Fruit fly (Drosophila melanogaster) whole organism, embryonic: Measurements from ENCODE around the gene ovm.

Experiments used
- ATbp ChIP-seq: fragments of 200-800 bp; sonication (Bioruptor generic); optimal IDR thresholded peaks from 2 replicates; lab custom pipeline; 2017; ENCODE audit warnings: missing biosample characterization, mild to moderate bottlenecking, missing genetic modification characterization, missing genetic modification reagents
- Blimp-1 ChIP-seq: fragments of 200-800 bp; sonication (Bioruptor generic); optimal IDR thresholded peaks from 3 replicates; lab custom pipeline; 2018; ENCODE audit warnings: missing biosample characterization, missing genetic modification characterization, mild to moderate bottlenecking, moderate library complexity, missing genetic modification reagents
- Bteb2 ChIP-seq: fragments of 200-800 bp; sonication (Bioruptor generic); optimal IDR thresholded peaks from 2 replicates; lab custom pipeline; 2016; ENCODE audit warnings: missing biosample characterization, missing genetic modification characterization
- CG10274 ChIP-seq: fragments of 200-800 bp; sonication (Bioruptor generic); optimal IDR thresholded peaks from 3 replicates; lab custom pipeline; 2017; ENCODE audit warnings: missing biosample characterization, mild to moderate bottlenecking, missing genetic modification characterization
- CG10979 ChIP-seq: fragments of 200-800 bp; sonication (Bioruptor generic); optimal IDR thresholded peaks from 2 replicates; lab custom pipeline; 2018; ENCODE audit warnings: missing biosample characterization, mild to moderate bottlenecking, missing genetic modification characterization, moderate library complexity
- CG11695 ChIP-seq: fragments of 200-800 bp; sonication (Bioruptor generic); IDR thresholded peaks from 3 replicates; pipeline ENCODE4 v1.3.6; 2022; ENCODE audit warnings: missing biosample characterization, missing genetic modification characterization
- CG17328 ChIP-seq: fragments of 200-800 bp; sonication (Bioruptor generic); IDR thresholded peaks from 2 replicates; pipeline ENCODE4 v1.3.6; 2022; ENCODE audit warnings: missing biosample characterization, missing genetic modification characterization
- CG17359 ChIP-seq: fragments of 200-800 bp; sonication (Bioruptor generic); optimal IDR thresholded peaks from 3 replicates; lab custom pipeline; 2018; ENCODE audit warnings: missing biosample characterization, mild to moderate bottlenecking, missing genetic modification characterization, moderate library complexity
- CG17829 ChIP-seq: fragments of 200-800 bp; optimal IDR thresholded peaks from 2 replicates; lab custom pipeline; 2019; ENCODE audit warnings: missing biosample characterization, mild to moderate bottlenecking, missing genetic modification characterization, moderate library complexity
- CG33557 ChIP-seq: fragments of 200-800 bp; sonication (Bioruptor generic); optimal IDR thresholded peaks from 2 replicates; lab custom pipeline; 2019; ENCODE audit warnings: missing biosample characterization, mild to moderate bottlenecking, missing genetic modification characterization, moderate library complexity
- CG3726 ChIP-seq: fragments of 200-800 bp; sonication (Bioruptor generic); IDR thresholded peaks from 3 replicates; pipeline ENCODE4, ENCODE4 v1.3.6; 2022; ENCODE audit warnings: missing biosample characterization, missing genetic modification characterization
- CG4282 ChIP-seq: fragments of 200-800 bp; sonication (Bioruptor generic); optimal IDR thresholded peaks from 2 replicates; lab custom pipeline; 2016; ENCODE audit warnings: missing biosample characterization, missing genetic modification characterization
- CG4404 ChIP-seq: fragments of 200-800 bp; sonication (Bioruptor generic); IDR thresholded peaks from 2 replicates; pipeline ENCODE4 v1.3.6; 2022; ENCODE audit warnings: missing biosample characterization, missing genetic modification characterization
- CG7372 ChIP-seq: fragments of 200-800 bp; sonication (Bioruptor generic); IDR thresholded peaks from 2 replicates; pipeline ENCODE4 v1.3.6; 2022; ENCODE audit warnings: missing biosample characterization, missing genetic modification characterization
- CG7556 ChIP-seq: fragments of 200-800 bp; sonication (Bioruptor generic); optimal IDR thresholded peaks from 2 replicates; lab custom pipeline; 2017; ENCODE audit warnings: missing biosample characterization, mild to moderate bottlenecking, missing genetic modification characterization
- CG8478 ChIP-seq: fragments of >200 bp; optimal IDR thresholded peaks from 2 replicates; lab custom pipeline; 2018
- CHES-1-like ChIP-seq: fragments of 200-800 bp; sonication (Bioruptor generic); optimal IDR thresholded peaks from 2 replicates; lab custom pipeline; 2016; ENCODE audit warnings: missing biosample characterization, missing genetic modification characterization
- Doc3 ChIP-seq: fragments of 200-800 bp; sonication (Bioruptor generic); IDR thresholded peaks from 3 replicates; pipeline ENCODE4 v1.3.6; 2022; ENCODE audit warnings: missing biosample characterization, missing genetic modification characterization; ENCODE audit not compliant: partially characterized antibody
- HLH54F ChIP-seq: fragments of 200-800 bp; sonication (Bioruptor generic); optimal IDR thresholded peaks from 3 replicates; lab custom pipeline; 2016; ENCODE audit warnings: missing biosample characterization, missing genetic modification characterization
- HLHmδ ChIP-seq: fragments of 200-800 bp; sonication (Bioruptor generic); optimal IDR thresholded peaks from 2 replicates; lab custom pipeline; 2018; ENCODE audit warnings: missing biosample characterization, mild to moderate bottlenecking, missing genetic modification characterization, moderate library complexity
- HmgD ChIP-seq: fragments of 200-800 bp; sonication (Bioruptor generic); optimal IDR thresholded peaks from 3 replicates; lab custom pipeline; 2016; ENCODE audit warnings: missing biosample characterization, missing genetic modification characterization
- Meics ChIP-seq: fragments of 200-800 bp; sonication (Bioruptor generic); optimal IDR thresholded peaks from 2 replicates; lab custom pipeline; 2017; ENCODE audit warnings: missing biosample characterization, mild to moderate bottlenecking, missing genetic modification characterization
- NC2β ChIP-seq: fragments of 200-800 bp; sonication (Bioruptor generic); optimal IDR thresholded peaks from 2 replicates; lab custom pipeline; 2016; ENCODE audit warnings: missing biosample characterization, missing genetic modification characterization
- Sox102F ChIP-seq: fragments of 200-800 bp; sonication (Bioruptor generic); optimal IDR thresholded peaks from 2 replicates; lab custom pipeline; 2018; ENCODE audit warnings: missing biosample characterization, mild to moderate bottlenecking, missing genetic modification characterization, moderate library complexity
- YL-1 ChIP-seq: fragments of 200-800 bp; sonication (Bioruptor generic); optimal IDR thresholded peaks from 3 replicates; lab custom pipeline; 2017; ENCODE audit warnings: missing biosample characterization, mild to moderate bottlenecking, missing genetic modification characterization
- ase ChIP-seq: fragments of 200-800 bp; sonication (Bioruptor generic); IDR thresholded peaks from 3 replicates; pipeline ENCODE4 v1.3.6; 2022; ENCODE audit warnings: missing biosample characterization, missing genetic modification characterization
- bigmax ChIP-seq: fragments of 200-800 bp; sonication (Bioruptor generic); optimal IDR thresholded peaks from 2 replicates; lab custom pipeline; 2018; ENCODE audit warnings: missing biosample characterization, mild to moderate bottlenecking, missing genetic modification characterization
- chm ChIP-seq: fragments of 200-800 bp; sonication (Bioruptor generic); IDR thresholded peaks from 2 replicates; pipeline ENCODE4 v1.3.6; 2022; ENCODE audit warnings: missing biosample characterization, missing genetic modification characterization
- ci ChIP-seq: fragments of 200-800 bp; sonication (Bioruptor generic); IDR thresholded peaks from 3 replicates; pipeline ENCODE4 v1.3.6; 2022; ENCODE audit warnings: missing biosample characterization, missing genetic modification characterization
- ewg ChIP-seq: fragments of 200-800 bp; sonication (Bioruptor generic); optimal IDR thresholded peaks from 3 replicates; lab custom pipeline; 2017; ENCODE audit warnings: mild to moderate bottlenecking, missing biosample characterization, missing genetic modification reagents, missing genetic modification characterization
- fru ChIP-seq: fragments of >200 bp; optimal IDR thresholded peaks from 2 replicates; lab custom pipeline; 2017
- lov ChIP-seq, 2 experiments: fragments of 200-800 bp in 1 of 2; fragments of >200 bp in 1 of 2; sonication (Bioruptor generic) in 1 of 2; IDR thresholded peaks in 1 of 2; optimal IDR thresholded peaks in 1 of 2; 2 replicates in 1 of 2; 3 replicates in 1 of 2; pipeline versions ENCODE4 v1.3.6 to Lab custom; 2017 to 2022; ENCODE audit warnings: missing biosample characterization in 1 of 2, missing genetic modification characterization in 1 of 2
- nom ChIP-seq: fragments of 200-800 bp; sonication (Bioruptor generic); optimal IDR thresholded peaks from 2 replicates; lab custom pipeline; 2017; ENCODE audit warnings: missing biosample characterization, missing genetic modification characterization, mild to moderate bottlenecking, moderate library complexity, missing genetic modification reagents
- org-1 ChIP-seq: fragments of 200-800 bp; sonication (Bioruptor generic); optimal IDR thresholded peaks from 2 replicates; lab custom pipeline; 2017; ENCODE audit warnings: missing biosample characterization, missing genetic modification characterization
- pros ChIP-seq: fragments of 200-800 bp; sonication (Bioruptor generic); optimal IDR thresholded peaks from 3 replicates; lab custom pipeline; 2019; ENCODE audit warnings: missing biosample characterization, mild to moderate bottlenecking, missing genetic modification characterization, moderate library complexity
- tin ChIP-seq: fragments of 200-800 bp; sonication (Bioruptor generic); optimal IDR thresholded peaks from 3 replicates; lab custom pipeline; 2016; ENCODE audit warnings: missing biosample characterization, missing genetic modification characterization
- ttk ChIP-seq: fragments of 200-800 bp; sonication (Bioruptor generic); IDR thresholded peaks from 2 replicates; pipeline ENCODE4 v2.1.2; 2022; ENCODE audit warnings: missing biosample characterization, missing genetic modification characterization
- z ChIP-seq: fragments of 200-800 bp; sonication (Bioruptor generic); IDR thresholded peaks from 3 replicates; pipeline ENCODE4 v1.3.6; 2022; ENCODE audit warnings: missing biosample characterization, missing genetic modification characterization
- zen ChIP-seq: fragments of 200-800 bp; sonication (Bioruptor generic); optimal IDR thresholded peaks from 3 replicates; lab custom pipeline; 2018; ENCODE audit warnings: missing biosample characterization, mild to moderate bottlenecking, missing genetic modification characterization, moderate library complexity
- zen2 ChIP-seq: fragments of 200-800 bp; sonication (Bioruptor generic); IDR thresholded peaks from 3 replicates; pipeline ENCODE4 v1.3.6; 2022; ENCODE audit warnings: missing biosample characterization, missing genetic modification characterization; ENCODE audit not compliant: partially characterized antibody

The ovm gene

DNA sequence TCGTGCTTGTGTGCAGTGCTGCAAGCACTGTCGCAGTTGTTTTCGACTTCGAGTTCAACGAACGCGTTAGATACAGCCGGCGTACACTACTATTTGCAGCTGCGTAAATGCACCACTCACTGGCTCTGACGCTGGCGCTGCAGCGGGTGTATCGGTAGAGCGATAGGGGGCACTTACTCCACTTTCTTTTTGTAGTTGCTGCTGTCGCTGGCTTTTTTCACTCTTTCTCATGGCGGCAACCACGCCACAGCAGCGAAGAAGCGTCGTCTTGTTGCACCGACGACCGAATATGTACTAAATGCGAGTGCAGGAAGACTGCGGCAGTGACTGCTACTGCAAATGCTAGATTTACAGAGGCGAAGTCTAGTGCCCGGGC, 19.3 kb downstream of the ovm start, which contains the start of gene CG4822 (continued):
- peak; percentile 38 for TF ChIP-seq HLHmδ (GFP tag; lab: Kevin White, UChicago)
- TF ChIP-seq CG4282 (GFP tag; lab: Kevin White, UChicago): no peak
- TF ChIP-seq CG4404 (GFP tag; lab: Robert Waterston, UW): no peak
- peak; percentile 31 for TF ChIP-seq ATbp
- TF ChIP-seq bigmax (GFP tag; lab: Kevin White, UChicago): no peak
- TF ChIP-seq Sox102F (GFP tag; lab: Kevin White, UChicago): no peak
- TF ChIP-seq CG11695 (GFP tag; lab: Robert Waterston, UW): no peak
- TF ChIP-seq Doc3: no peak
- TF ChIP-seq CG33557 (GFP tag; lab: Kevin White, UChicago): no peak
- TF ChIP-seq HmgD (GFP tag; lab: Kevin White, UChicago): no peak
- no peak for TF ChIP-seq CG10274 (GFP tag; lab: Kevin White, UChicago)
- TF ChIP-seq CHES-1-like: no peak
- TF ChIP-seq HLH54F (GFP tag; lab: Kevin White, UChicago): no peak
- TF ChIP-seq pros (GFP tag; lab: Kevin White, UChicago): peak; percentile 18
- peak; percentile 27 for TF ChIP-seq nom
- TF ChIP-seq CG17328 (GFP tag; lab: Robert Waterston, UW): 0 out of 2 replicates have a peak, but pooled peaks have one; percentile 15
- no peak for TF ChIP-seq CG10979
- 0 out of 3 replicates have a peak, but pooled peaks have one; percentile 21 for TF ChIP-seq ase (GFP tag; lab: Robert Waterston, UW)
- TF ChIP-seq zen2: no peak
- TF ChIP-seq ttk (GFP tag; lab: Robert Waterston, UW): no peak
- TF ChIP-seq CG17359: no peak
- no peak for TF ChIP-seq lov (optimal IDR thresholded peaks at IDR 0.05; lab: Kevin White, UChicago)
- 0 out of 3 replicates have a peak, but pooled peaks have one; percentile 10 for TF ChIP-seq lov (GFP tag; IDR thresholded peaks at IDR 0.05; lab: Robert Waterston, UW)
- TF ChIP-seq z (GFP tag; lab: Robert Waterston, UW): peak; percentile 16; the same call in 1 of the 3 replicates
- no peak for TF ChIP-seq ewg
- no peak for TF ChIP-seq org-1 (GFP tag; lab: Kevin White, UChicago)
- TF ChIP-seq Meics (GFP tag; lab: Kevin White, UChicago): no peak
- TF ChIP-seq chm (GFP tag; lab: Robert Waterston, UW): peak; percentile 32; the same call in 1 of the 2 replicates
- no peak for TF ChIP-seq CG8478 (lab: Kevin White, UChicago)
- TF ChIP-seq Blimp-1 (GFP tag; lab: Kevin White, UChicago): peak; percentile 32
- no peak for TF ChIP-seq zen (tag; lab: Kevin White, UChicago)
- TF ChIP-seq CG7372 (GFP tag; lab: Robert Waterston, UW): no peak
- no peak for TF ChIP-seq NC2β (GFP tag; lab: Kevin White, UChicago)
- TF ChIP-seq CG17829 (tag; lab: Kevin White, UChicago): no peak
- TF ChIP-seq ci: no peak
- no peak for TF ChIP-seq fru (lab: Kevin White, UChicago)
- TF ChIP-seq Bteb2 (GFP tag; lab: Kevin White, UChicago): no peak
- no peak for TF ChIP-seq CG3726
- no peak for TF ChIP-seq CG7556 (GFP tag; lab: Kevin White, UChicago)
- TF ChIP-seq YL-1 (GFP tag; lab: Kevin White, UChicago): no peak
- no peak for TF ChIP-seq tin (GFP tag; lab: Kevin White, UChicago)
